Worm (Caenorhabditis elegans) whole organism, L2 larva: Measurements from ENCODE around the gene F49C5.5.

Experiments
- C34F6.9 ChIP-seq: fragments of 150-350 bp; optimal IDR thresholded peaks from 2 replicates; lab custom pipeline; 2014; ENCODE audit warnings: missing biosample characterization, missing genetic modification characterization
- F13H6.1 ChIP-seq: sonication (generic microtip); optimal IDR thresholded peaks from 2 replicates; lab custom pipeline; 2016; ENCODE audit warnings: missing genetic modification characterization, missing compliant biosample characterization
- R02D3.7 ChIP-seq: fragments of 150-350 bp; optimal IDR thresholded peaks from 2 replicates; lab custom pipeline; 2014; ENCODE audit warnings: missing biosample characterization, missing genetic modification characterization
- Y55F3AM.14 ChIP-seq: fragments of 200-800 bp; sonication (Bioruptor generic); optimal IDR thresholded peaks from 2 replicates; lab custom pipeline; 2018; ENCODE audit warnings: mild to moderate bottlenecking, missing genetic modification characterization, missing compliant biosample characterization
- ZK546.5 ChIP-seq: sonication (generic microtip); optimal IDR thresholded peaks from 2 replicates; lab custom pipeline; 2017; ENCODE audit warnings: missing biosample characterization, missing genetic modification characterization
- blmp-1 ChIP-seq: sonication (generic microtip); optimal IDR thresholded peaks from 2 replicates; lab custom pipeline; 2017; ENCODE audit warnings: missing genetic modification characterization, mild to moderate bottlenecking, missing compliant biosample characterization, antibody characterized with exemption, moderate library complexity; ENCODE audit not compliant: insufficient read depth
- dmd-4 ChIP-seq: sonication (generic microtip); optimal IDR thresholded peaks from 2 replicates; lab custom pipeline; 2017; ENCODE audit warnings: missing biosample characterization, missing genetic modification characterization
- egl-27 ChIP-seq: sonication (generic microtip); optimal IDR thresholded peaks from 3 replicates; lab custom pipeline; 2017; ENCODE audit warnings: missing biosample characterization, missing genetic modification reagents, missing genetic modification characterization
- elt-3 ChIP-seq: sonication (generic microtip); optimal IDR thresholded peaks from 2 replicates; lab custom pipeline; 2017; ENCODE audit warnings: missing biosample characterization, missing genetic modification characterization
- fos-1 ChIP-seq: fragments of 150-350 bp; optimal IDR thresholded peaks from 2 replicates; lab custom pipeline; 2014; ENCODE audit warnings: missing biosample characterization, missing genetic modification characterization
- gmeb-1 ChIP-seq: fragments of 150-350 bp; optimal IDR thresholded peaks from 2 replicates; lab custom pipeline; 2014; ENCODE audit warnings: missing biosample characterization, missing genetic modification characterization
- lin-11 ChIP-seq: fragments of 150-350 bp; sonication (generic microtip); optimal IDR thresholded peaks from 2 replicates; lab custom pipeline; 2014; ENCODE audit warnings: missing biosample characterization, missing genetic modification characterization, inconsistent platforms, mixed read lengths
- lin-39 ChIP-seq: fragments of 150-350 bp; optimal IDR thresholded peaks from 2 replicates; lab custom pipeline; 2014; ENCODE audit warnings: missing biosample characterization, missing genetic modification reagents, missing genetic modification characterization
- lsy-2 ChIP-seq, 2 experiments: fragments of 150-350 bp in 1 of 2; sonication (generic microtip) in 1 of 2; optimal IDR thresholded peaks; 2 replicates each; lab custom pipeline; 2014 to 2017; ENCODE audit warnings: missing biosample characterization in 2 of 2, missing genetic modification characterization in 2 of 2
- mab-5 ChIP-seq: fragments of 150-350 bp; optimal IDR thresholded peaks from 2 replicates; lab custom pipeline; 2014; ENCODE audit warnings: missing biosample characterization, missing genetic modification characterization
- mbf-1 ChIP-seq: sonication (generic microtip); optimal IDR thresholded peaks from 2 replicates; lab custom pipeline; 2017; ENCODE audit warnings: missing biosample characterization, missing genetic modification characterization
- mdl-1 ChIP-seq, 2 experiments: fragments of 150-350 bp in 1 of 2; sonication (generic microtip) in 1 of 2; optimal IDR thresholded peaks; 2 replicates each; lab custom pipeline; 2017; ENCODE audit warnings: missing biosample characterization in 2 of 2, missing genetic modification characterization in 2 of 2
- nhr-10 ChIP-seq: sonication (generic microtip); optimal IDR thresholded peaks from 2 replicates; lab custom pipeline; 2017; ENCODE audit warnings: missing biosample characterization, missing genetic modification characterization
- nhr-12 ChIP-seq: fragments of 150-350 bp; optimal IDR thresholded peaks from 2 replicates; lab custom pipeline; 2014; ENCODE audit warnings: missing biosample characterization, missing genetic modification characterization
- nhr-237 ChIP-seq: fragments of 150-350 bp; optimal IDR thresholded peaks from 2 replicates; lab custom pipeline; 2014; ENCODE audit warnings: missing biosample characterization, missing genetic modification characterization
- nhr-77 ChIP-seq: fragments of 150-350 bp; optimal IDR thresholded peaks from 2 replicates; lab custom pipeline; 2014; ENCODE audit warnings: missing biosample characterization, missing genetic modification characterization
- sem-4 ChIP-seq: fragments of 150-350 bp; optimal IDR thresholded peaks from 2 replicates; lab custom pipeline; 2014; ENCODE audit warnings: missing biosample characterization, missing genetic modification reagents, missing genetic modification characterization
- sma-9 ChIP-seq, 2 experiments: fragments of 150-350 bp in 1 of 2; sonication (generic microtip) in 1 of 2; optimal IDR thresholded peaks; 2 replicates each; lab custom pipeline; 2014 to 2016; ENCODE audit warnings: missing genetic modification characterization in 2 of 2, mild to moderate bottlenecking in 1 of 2, missing biosample characterization in 1 of 2, missing compliant biosample characterization in 1 of 2, missing genetic modification reagents in 1 of 2, moderate library complexity in 1 of 2
- snpc-4 ChIP-seq: fragments of 150-350 bp; optimal IDR thresholded peaks from 2 replicates; lab custom pipeline; 2014; ENCODE audit warnings: missing biosample characterization, missing genetic modification characterization
- unc-39 ChIP-seq: fragments of 150-350 bp; optimal IDR thresholded peaks from 2 replicates; lab custom pipeline; 2014; ENCODE audit warnings: missing biosample characterization, missing genetic modification characterization
- unc-55 ChIP-seq: fragments of 150-350 bp; sonication (generic microtip); optimal IDR thresholded peaks from 3 replicates; lab custom pipeline; 2014; ENCODE audit warnings: missing biosample characterization, missing genetic modification reagents, missing genetic modification characterization
- ztf-11 ChIP-seq: sonication (generic microtip); optimal IDR thresholded peaks from 2 replicates; lab custom pipeline; 2017; ENCODE audit warnings: missing biosample characterization, missing genetic modification characterization
- ztf-4 ChIP-seq: fragments of 150-350 bp; optimal IDR thresholded peaks from 2 replicates; lab custom pipeline; 2014; ENCODE audit warnings: missing biosample characterization, missing genetic modification characterization

The F49C5.5 gene

DNA sequence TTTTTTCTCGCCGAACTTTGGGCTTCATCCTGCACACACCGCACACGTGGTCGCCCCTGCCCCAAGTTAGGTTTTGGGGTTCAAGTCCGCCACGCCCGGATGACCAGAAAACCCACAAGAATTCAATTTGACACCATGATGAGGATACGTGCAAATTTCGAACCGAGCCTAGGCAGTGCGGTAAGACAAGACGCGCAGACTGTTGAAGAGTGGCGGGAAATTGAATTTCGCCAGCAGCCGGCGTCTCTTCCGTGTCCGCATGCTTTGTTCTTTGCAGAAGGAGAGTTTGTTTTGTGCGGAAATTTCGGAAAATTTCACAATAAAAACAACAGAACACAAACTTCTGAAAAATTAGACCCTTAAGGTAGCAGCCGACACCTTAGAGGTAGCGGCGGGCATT is 46.3 kb downstream of the F49C5.5 start:
- TF ChIP-seq mbf-1: no peak
- no peak for TF ChIP-seq R02D3.7
- TF ChIP-seq nhr-77 (tag; lab: Kevin White, UChicago): no peak
- TF ChIP-seq lin-11 (tag; lab: Kevin White, UChicago): no peak
- no peak for TF ChIP-seq C34F6.9 (tag; lab: Kevin White, UChicago)
- TF ChIP-seq ztf-11 (tag; lab: Kevin White, UChicago): no peak
- TF ChIP-seq elt-3 (tag; lab: Kevin White, UChicago): no peak
- no peak for TF ChIP-seq F13H6.1 (tag; lab: Kevin White, UChicago)
- TF ChIP-seq unc-55: no peak
- no peak for TF ChIP-seq egl-27 (tag; lab: Kevin White, UChicago)
- TF ChIP-seq mdl-1 (tag; optimal IDR thresholded peaks at IDR 0.05; lab: Kevin White, UChicago): no peak
- no peak for TF ChIP-seq ztf-4
- TF ChIP-seq mab-5 (tag; lab: Kevin White, UChicago): no peak
- TF ChIP-seq lin-39: no peak
- TF ChIP-seq blmp-1 (tag; lab: Kevin White, UChicago): no peak
- TF ChIP-seq sma-9 (GFP tag; optimal IDR thresholded peaks at IDR 0.05; lab: Kevin White, UChicago): no peak
- TF ChIP-seq sma-9 (tag; optimal IDR thresholded peaks at IDR 0.05; lab: Kevin White, UChicago): no peak
- no peak for TF ChIP-seq sem-4 (tag; lab: Kevin White, UChicago)
- no peak for TF ChIP-seq snpc-4 (tag; lab: Kevin White, UChicago)
- TF ChIP-seq fos-1 (tag; lab: Kevin White, UChicago): no peak
- no peak for TF ChIP-seq nhr-12 (tag; lab: Kevin White, UChicago)

DNA sequence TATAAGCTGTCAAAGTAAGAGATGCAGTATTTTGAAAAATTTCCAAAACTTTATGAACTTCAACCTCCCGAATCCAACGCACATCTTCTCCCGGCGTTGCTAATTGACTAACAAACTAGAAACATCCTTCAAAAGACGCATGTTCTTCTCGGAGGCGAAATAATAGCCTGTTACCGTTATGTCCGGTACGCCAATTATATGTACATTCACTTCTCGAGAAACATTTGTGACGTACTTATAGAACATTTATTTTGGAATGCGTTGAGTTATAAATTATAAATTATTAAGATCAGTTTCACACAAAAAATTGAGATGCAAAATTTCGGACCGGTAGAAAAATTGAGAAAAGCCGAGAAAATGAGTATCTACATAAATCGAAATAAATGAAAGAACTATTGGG is 49.3 kb downstream of the F49C5.5 start, which contains the start of gene T21B4.3:
TSS of gene T21B4.3 (minus strand) at position 101 of the 400 bp plus-strand sequence.
- TF ChIP-seq ZK546.5 (tag; lab: Kevin White, UChicago) (no peak), egl-27 (tag; lab: Kevin White, UChicago) (no peak), unc-39 (tag; lab: Kevin White, UChicago) (no peak), nhr-10 (no peak), C34F6.9 (tag; lab: Kevin White, UChicago) (no peak), mab-5 (tag; lab: Kevin White, UChicago) (no peak), Y55F3AM.14 (no peak), nhr-237 (tag; lab: Kevin White, UChicago) (no peak), lsy-2 (tag; optimal IDR thresholded peaks at IDR 0.05; lab: Kevin White, UChicago) (no peak), dmd-4 (tag; lab: Kevin White, UChicago) (no peak), gmeb-1 (no peak)
